Worm (Caenorhabditis elegans) whole organism, mixed stage, embryonic: ENCODE measurements around the gene clec-246.
A peak's percentile ranks its signal among the peaks of the same experiment; 100 is the strongest.

Experiments used
- M03D4.4 ChIP-seq: sonication (generic microtip); optimal IDR thresholded peaks from 2 replicates; lab custom pipeline; 2017; ENCODE audit warnings: mild to moderate bottlenecking, missing genetic modification characterization, missing compliant biosample characterization
- bed-3 ChIP-seq: fragments of 200-800 bp; sonication (Bioruptor generic); optimal IDR thresholded peaks from 3 replicates; lab custom pipeline; 2018; ENCODE audit warnings: mild to moderate bottlenecking, missing genetic modification characterization, moderate library complexity, missing compliant biosample characterization
- blmp-1 ChIP-seq: fragments of 150-350 bp; optimal IDR thresholded peaks from 2 replicates; lab custom pipeline; 2014; ENCODE audit warnings: missing biosample characterization, missing genetic modification characterization
- ceh-39 ChIP-seq: fragments of 150-350 bp; optimal IDR thresholded peaks from 2 replicates; lab custom pipeline; 2014; ENCODE audit warnings: missing biosample characterization, missing genetic modification characterization
- ceh-43 ChIP-seq: fragments of 200-800 bp; sonication (Bioruptor generic); optimal IDR thresholded peaks from 2 replicates; lab custom pipeline; 2018; ENCODE audit warnings: mild to moderate bottlenecking, missing genetic modification characterization, moderate library complexity, missing compliant biosample characterization
- ceh-83 ChIP-seq: fragments of 200-800 bp; sonication (Bioruptor generic); optimal IDR thresholded peaks from 2 replicates; lab custom pipeline; 2018; ENCODE audit warnings: mild to moderate bottlenecking, missing genetic modification characterization, missing compliant biosample characterization
- ces-1 ChIP-seq: fragments of 150-350 bp; optimal IDR thresholded peaks from 2 replicates; lab custom pipeline; 2014; ENCODE audit warnings: missing biosample characterization, missing genetic modification reagents, missing genetic modification characterization
- cnd-1 ChIP-seq: fragments of 200-800 bp; sonication (Bioruptor generic); optimal IDR thresholded peaks from 2 replicates; lab custom pipeline; 2018; ENCODE audit warnings: mild to moderate bottlenecking, missing genetic modification characterization, missing compliant biosample characterization
- drap-1 ChIP-seq: fragments of 200-800 bp; sonication (Bioruptor generic); optimal IDR thresholded peaks from 3 replicates; lab custom pipeline; 2018; ENCODE audit warnings: mild to moderate bottlenecking, missing genetic modification characterization, missing compliant biosample characterization
- elt-1 ChIP-seq: sonication (generic microtip); optimal IDR thresholded peaks from 2 replicates; lab custom pipeline; 2017; ENCODE audit warnings: missing genetic modification characterization, mild to moderate bottlenecking, missing compliant biosample characterization, antibody characterized with exemption, moderate library complexity, borderline replicate concordance; ENCODE audit not compliant: insufficient read depth
- flh-1 ChIP-seq: fragments of 200-800 bp; sonication (Bioruptor generic); optimal IDR thresholded peaks from 2 replicates; lab custom pipeline; 2018; ENCODE audit warnings: mild to moderate bottlenecking, missing genetic modification characterization, moderate library complexity, missing compliant biosample characterization
- ham-2 ChIP-seq: fragments of 200-800 bp; sonication (Bioruptor generic); optimal IDR thresholded peaks from 2 replicates; lab custom pipeline; 2018; ENCODE audit warnings: mild to moderate bottlenecking, missing genetic modification characterization, missing compliant biosample characterization
- hlh-1 ChIP-seq: fragments of 150-350 bp; optimal IDR thresholded peaks from 2 replicates; lab custom pipeline; 2014; ENCODE audit warnings: missing biosample characterization, missing genetic modification reagents, missing genetic modification characterization
- lin-13 ChIP-seq: fragments of 150-350 bp; optimal IDR thresholded peaks from 2 replicates; lab custom pipeline; 2014; ENCODE audit warnings: missing biosample characterization, missing genetic modification characterization
- lin-32 ChIP-seq: fragments of 200-800 bp; sonication (Bioruptor generic); optimal IDR thresholded peaks from 2 replicates; lab custom pipeline; 2018; ENCODE audit warnings: mild to moderate bottlenecking, missing genetic modification characterization, missing compliant biosample characterization
- lsy-2 ChIP-seq: fragments of 150-350 bp; optimal IDR thresholded peaks from 2 replicates; lab custom pipeline; 2014; ENCODE audit warnings: missing biosample characterization, missing genetic modification characterization
- mab-5 ChIP-seq: fragments of 150-350 bp; optimal IDR thresholded peaks from 2 replicates; lab custom pipeline; 2014; ENCODE audit warnings: missing biosample characterization, missing genetic modification characterization
- mep-1 ChIP-seq: fragments of 150-350 bp; optimal IDR thresholded peaks from 2 replicates; lab custom pipeline; 2017; ENCODE audit warnings: missing biosample characterization, missing genetic modification reagents, missing genetic modification characterization, inconsistent platforms
- mls-2 ChIP-seq: sonication (generic microtip); optimal IDR thresholded peaks from 2 replicates; lab custom pipeline; 2016; ENCODE audit warnings: mild to moderate bottlenecking, missing genetic modification characterization, moderate library complexity, missing compliant biosample characterization
- nhr-12 ChIP-seq: fragments of 150-350 bp; optimal IDR thresholded peaks from 2 replicates; lab custom pipeline; 2014; ENCODE audit warnings: missing biosample characterization, missing genetic modification characterization
- nhr-2 ChIP-seq: fragments of 150-350 bp; optimal IDR thresholded peaks from 2 replicates; lab custom pipeline; 2014; ENCODE audit warnings: missing biosample characterization, missing genetic modification characterization
- nhr-237 ChIP-seq: fragments of 150-350 bp; optimal IDR thresholded peaks from 2 replicates; lab custom pipeline; 2014; ENCODE audit warnings: missing biosample characterization, missing genetic modification characterization
- nhr-28 ChIP-seq: fragments of 150-350 bp; optimal IDR thresholded peaks from 2 replicates; lab custom pipeline; 2014; ENCODE audit warnings: missing biosample characterization, missing genetic modification characterization
- nhr-76 ChIP-seq: sonication (generic microtip); optimal IDR thresholded peaks from 2 replicates; lab custom pipeline; 2017; ENCODE audit warnings: missing biosample characterization, missing genetic modification characterization
- pha-4 ChIP-seq: fragments of 150-350 bp; optimal IDR thresholded peaks from 2 replicates; lab custom pipeline; 2018; ENCODE audit warnings: missing biosample characterization, missing genetic modification reagents, missing genetic modification characterization
- snpc-4 ChIP-seq: fragments of 150-350 bp; optimal IDR thresholded peaks from 2 replicates; lab custom pipeline; 2014; ENCODE audit warnings: missing biosample characterization, missing genetic modification characterization
- sptf-1 ChIP-seq: sonication (generic microtip); optimal IDR thresholded peaks from 2 replicates; lab custom pipeline; 2017; ENCODE audit warnings: mild to moderate bottlenecking, missing genetic modification characterization, moderate library complexity, missing compliant biosample characterization
- tbx-8 ChIP-seq: fragments of 200-800 bp; sonication (Bioruptor generic); optimal IDR thresholded peaks from 2 replicates; lab custom pipeline; 2018; ENCODE audit warnings: mild to moderate bottlenecking, missing genetic modification characterization, moderate library complexity, missing compliant biosample characterization
- unc-120 ChIP-seq: sonication (generic microtip); optimal IDR thresholded peaks from 2 replicates; lab custom pipeline; 2017; ENCODE audit warnings: missing genetic modification characterization, missing compliant biosample characterization; ENCODE audit not compliant: poor library complexity, severe bottlenecking
- unc-39 ChIP-seq: fragments of 150-350 bp; optimal IDR thresholded peaks from 2 replicates; lab custom pipeline; 2014; ENCODE audit warnings: missing biosample characterization, missing genetic modification characterization
- unc-62 ChIP-seq: fragments of 150-350 bp; optimal IDR thresholded peaks from 2 replicates; lab custom pipeline; 2014; ENCODE audit warnings: missing biosample characterization, missing genetic modification reagents, missing genetic modification characterization
- zip-8 ChIP-seq: fragments of 150-350 bp; optimal IDR thresholded peaks from 2 replicates; lab custom pipeline; 2014; ENCODE audit warnings: missing biosample characterization, missing genetic modification characterization
- ztf-11 ChIP-seq: fragments of 150-350 bp; optimal IDR thresholded peaks from 2 replicates; lab custom pipeline; 2014; ENCODE audit warnings: missing biosample characterization, missing genetic modification characterization

The clec-246 gene

ce11 chrV:18158172-18158571 is 31.1 kb upstream of the clec-246 start:
- no peak for TF ChIP-seq ham-2 (GFP tag; lab: Kevin White, UChicago)
- no peak for TF ChIP-seq zip-8 (tag; lab: Kevin White, UChicago)
- TF ChIP-seq M03D4.4 (tag; lab: Kevin White, UChicago), result no peak
- no peak for TF ChIP-seq ztf-11 (tag; lab: Kevin White, UChicago)
- no peak for TF ChIP-seq unc-39
- TF ChIP-seq blmp-1, result no peak
- no peak for TF ChIP-seq bed-3 (GFP tag; lab: Kevin White, UChicago)
- TF ChIP-seq mep-1 (tag; lab: Kevin White, UChicago), result no peak
- no peak for TF ChIP-seq ces-1
- TF ChIP-seq nhr-2 (tag; lab: Kevin White, UChicago), result no peak
- no peak for TF ChIP-seq snpc-4 (tag; lab: Kevin White, UChicago)
- no peak for TF ChIP-seq tbx-8
- TF ChIP-seq cnd-1, result no peak
- TF ChIP-seq mls-2, result no peak
- TF ChIP-seq mab-5 (tag; lab: Kevin White, UChicago), result no peak
- TF ChIP-seq pha-4 (tag; lab: Kevin White, UChicago), result no peak
- TF ChIP-seq lsy-2 (tag; lab: Kevin White, UChicago), result no peak
- TF ChIP-seq elt-1, result no peak
- TF ChIP-seq ceh-39, result no peak
- TF ChIP-seq, all 35 proteins: peak for 0

ce11 chrV:18161228-18161627 is 28.1 kb upstream of the clec-246 start, which contains the start of gene C14A6.13:
Gene C14A6.13, minus strand, starts transcription at chrV:18161328.
- TF ChIP-seq hlh-1 (tag; lab: Kevin White, UChicago) (no peak), ham-2 (GFP tag; lab: Kevin White, UChicago) (no peak), mep-1 (tag; lab: Kevin White, UChicago) (no peak), bed-3 (GFP tag; lab: Kevin White, UChicago) (no peak), zip-8 (tag; lab: Kevin White, UChicago) (no peak), ztf-11 (tag; lab: Kevin White, UChicago) (no peak), drap-1 (GFP tag; lab: Kevin White, UChicago) (no peak), sptf-1 (tag; lab: Kevin White, UChicago) (no peak), nhr-76 (tag; lab: Kevin White, UChicago) (no peak), nhr-12 (tag; lab: Kevin White, UChicago) (no peak), blmp-1 (no peak), ceh-43 (GFP tag; lab: Kevin White, UChicago) (no peak)

DNA sequence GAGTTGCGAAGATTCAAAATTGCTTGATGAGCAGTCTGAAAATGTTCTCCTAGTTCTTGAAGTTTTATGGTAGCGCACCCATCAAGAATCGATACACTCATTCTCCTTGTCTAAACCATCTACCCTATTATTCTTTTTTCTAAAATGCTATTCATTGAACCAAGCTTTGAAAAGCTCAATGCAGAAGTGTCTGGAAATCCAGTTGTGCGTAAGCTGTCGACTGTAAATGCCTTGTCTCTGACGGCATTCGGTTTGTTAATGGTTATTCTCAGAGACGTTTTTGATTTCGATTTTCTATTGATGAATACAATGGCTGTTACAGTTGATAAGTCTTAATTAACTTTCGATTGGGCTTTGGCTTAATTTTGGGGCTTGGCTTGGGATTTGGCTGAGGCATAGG is 26.7 kb upstream of the clec-246 start, which contains the start of gene C14A6.12:
Gene C14A6.12 (minus strand): TSS at position 101 of the 400 bp plus-strand sequence.
- TF ChIP-seq bed-3 (GFP tag; lab: Kevin White, UChicago) (no peak), nhr-2 (tag; lab: Kevin White, UChicago) (no peak), ceh-83 (GFP tag; lab: Kevin White, UChicago) (no peak), ztf-11 (tag; lab: Kevin White, UChicago) (no peak), blmp-1 (no peak), nhr-28 (tag; lab: Kevin White, UChicago) (no peak), ham-2 (GFP tag; lab: Kevin White, UChicago) (no peak), mep-1 (tag; lab: Kevin White, UChicago) (no peak), sptf-1 (tag; lab: Kevin White, UChicago) (no peak), mab-5 (tag; lab: Kevin White, UChicago) (no peak), lin-13 (no peak), lin-32 (GFP tag; lab: Kevin White, UChicago) (no peak), unc-120 (tag; lab: Kevin White, UChicago) (no peak), ces-1 (no peak), unc-62 (no peak), nhr-12 (tag; lab: Kevin White, UChicago) (no peak), nhr-237 (tag; lab: Kevin White, UChicago) (no peak), ceh-39 (no peak), zip-8 (tag; lab: Kevin White, UChicago) (no peak), flh-1 (GFP tag; lab: Kevin White, UChicago) (no peak)

DNA sequence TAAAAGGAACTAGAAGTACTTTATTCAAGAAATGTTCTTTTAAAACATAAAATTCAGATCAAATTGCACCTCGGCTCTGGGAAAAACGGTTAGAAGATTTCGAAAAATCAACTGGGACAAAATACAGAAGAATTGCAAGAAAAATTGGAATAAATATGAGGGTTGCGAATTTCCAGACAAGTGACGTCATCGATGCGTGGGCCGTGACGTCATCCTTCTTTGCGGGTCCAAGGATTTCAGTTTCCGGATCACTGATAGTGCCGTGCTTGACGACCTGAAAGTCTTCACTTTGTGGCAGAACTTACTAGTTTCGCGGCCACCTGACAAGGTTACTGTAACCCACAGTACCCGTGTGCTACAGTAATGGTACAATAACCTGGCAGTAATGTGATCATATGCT is 25.8 kb upstream of the clec-246 start:
- TF ChIP-seq mep-1 (tag; lab: Kevin White, UChicago) (no peak), zip-8 (tag; lab: Kevin White, UChicago) (peak; percentile 96), ceh-43 (GFP tag; lab: Kevin White, UChicago) (no peak), nhr-76 (tag; lab: Kevin White, UChicago) (no peak), unc-62 (no peak)
